Fruit fly (Drosophila melanogaster) whole organism, embryonic: ENCODE results near the gene CG17470.

Experiments used
- Abd-B ChIP-seq: fragments of 200-800 bp; sonication (Bioruptor generic); optimal IDR thresholded peaks from 2 replicates; lab custom pipeline; 2018; ENCODE audit warnings: missing biosample characterization, mild to moderate bottlenecking, missing genetic modification characterization, moderate library complexity
- B-H1 ChIP-seq: fragments of 200-800 bp; sonication (Bioruptor generic); IDR thresholded peaks from 3 replicates; pipeline ENCODE4 v1.3.6; 2022; ENCODE audit warnings: missing biosample characterization, missing genetic modification characterization
- CG11247 ChIP-seq: fragments of 200-800 bp; sonication (Bioruptor generic); IDR thresholded peaks from 2 replicates; pipeline ENCODE4 v1.3.6; 2022; ENCODE audit warnings: missing biosample characterization, missing genetic modification characterization
- CG13894 ChIP-seq: fragments of 200-800 bp; sonication (Bioruptor generic); optimal IDR thresholded peaks from 3 replicates; lab custom pipeline; 2018; ENCODE audit warnings: missing biosample characterization, mild to moderate bottlenecking, missing genetic modification characterization, moderate library complexity
- CG14860 ChIP-seq: fragments of 200-800 bp; sonication (Bioruptor generic); IDR thresholded peaks from 3 replicates; pipeline ENCODE4 v1.3.6; 2022; ENCODE audit warnings: missing biosample characterization, missing genetic modification characterization; ENCODE audit not compliant: partially characterized antibody
- CG1529 ChIP-seq: fragments of 200-800 bp; sonication (Bioruptor generic); optimal IDR thresholded peaks from 3 replicates; lab custom pipeline; 2018; ENCODE audit warnings: missing biosample characterization, missing genetic modification characterization
- CG15479 ChIP-seq: fragments of 200-800 bp; sonication (Bioruptor generic); optimal IDR thresholded peaks from 3 replicates; lab custom pipeline; 2019; ENCODE audit warnings: missing biosample characterization, mild to moderate bottlenecking, missing genetic modification characterization, moderate library complexity
- CG15514 ChIP-seq: fragments of 200-800 bp; sonication (Bioruptor generic); optimal IDR thresholded peaks from 3 replicates; lab custom pipeline; 2017; ENCODE audit warnings: missing biosample characterization, missing genetic modification characterization, mild to moderate bottlenecking, moderate library complexity, missing genetic modification reagents
- CG15696 ChIP-seq: fragments of 200-800 bp; sonication (Bioruptor generic); optimal IDR thresholded peaks from 2 replicates; lab custom pipeline; 2019; ENCODE audit warnings: missing biosample characterization, mild to moderate bottlenecking, missing genetic modification characterization, moderate library complexity
- CG1603 ChIP-seq: fragments of 200-800 bp; sonication (Bioruptor generic); optimal IDR thresholded peaks from 2 replicates; lab custom pipeline; 2019; ENCODE audit warnings: missing biosample characterization, mild to moderate bottlenecking, missing genetic modification characterization, moderate library complexity
- CG17186 ChIP-seq: fragments of 200-800 bp; sonication (Bioruptor generic); optimal IDR thresholded peaks from 3 replicates; lab custom pipeline; 2017; ENCODE audit warnings: missing biosample characterization, missing genetic modification reagents, missing genetic modification characterization
- CG17568 ChIP-seq: fragments of 200-800 bp; sonication (Bioruptor generic); optimal IDR thresholded peaks from 2 replicates; lab custom pipeline; 2018; ENCODE audit warnings: missing biosample characterization, mild to moderate bottlenecking, missing genetic modification characterization, moderate library complexity
- CG17829 ChIP-seq: fragments of 200-800 bp; optimal IDR thresholded peaks from 2 replicates; lab custom pipeline; 2019; ENCODE audit warnings: missing biosample characterization, mild to moderate bottlenecking, missing genetic modification characterization, moderate library complexity
- CG1792 ChIP-seq: fragments of 200-800 bp; sonication (Bioruptor generic); optimal IDR thresholded peaks from 2 replicates; lab custom pipeline; 2016; ENCODE audit warnings: missing biosample characterization, missing genetic modification characterization
- CG18476 ChIP-seq: fragments of 200-800 bp; sonication (Bioruptor generic); optimal IDR thresholded peaks from 2 replicates; lab custom pipeline; 2016; ENCODE audit warnings: missing biosample characterization, mild to moderate bottlenecking, missing genetic modification characterization
- CG31224 ChIP-seq: fragments of 200-800 bp; sonication (Bioruptor generic); IDR thresholded peaks from 2 replicates; pipeline ENCODE4 v1.3.6; 2022; ENCODE audit warnings: missing biosample characterization, missing genetic modification characterization
- CG34376 ChIP-seq: fragments of 200-800 bp; sonication (Bioruptor generic); optimal IDR thresholded peaks from 2 replicates; lab custom pipeline; 2018; ENCODE audit warnings: missing biosample characterization, mild to moderate bottlenecking, missing genetic modification characterization
- CG42726 ChIP-seq: fragments of 200-800 bp; sonication (Bioruptor generic); IDR thresholded peaks from 2 replicates; pipeline ENCODE4 v1.3.6; 2022; ENCODE audit warnings: missing biosample characterization, missing genetic modification characterization; ENCODE audit not compliant: partially characterized antibody
- CG4328 ChIP-seq: fragments of 200-800 bp; sonication (Bioruptor generic); optimal IDR thresholded peaks from 3 replicates; lab custom pipeline; 2017; ENCODE audit warnings: missing biosample characterization, missing genetic modification reagents, missing genetic modification characterization
- CG4360 ChIP-seq: fragments of 200-800 bp; sonication (Bioruptor generic); IDR thresholded peaks from 2 replicates; pipeline ENCODE4 v1.3.6; 2022; ENCODE audit warnings: missing biosample characterization, missing genetic modification characterization
- CG4404 ChIP-seq: fragments of 200-800 bp; sonication (Bioruptor generic); IDR thresholded peaks from 2 replicates; pipeline ENCODE4 v1.3.6; 2022; ENCODE audit warnings: missing biosample characterization, missing genetic modification characterization
- CG4820 ChIP-seq: fragments of 200-800 bp; sonication (Bioruptor generic); optimal IDR thresholded peaks from 3 replicates; lab custom pipeline; 2016; ENCODE audit warnings: missing biosample characterization, missing genetic modification characterization
- CG5245 ChIP-seq: fragments of 200-800 bp; sonication (Bioruptor generic); optimal IDR thresholded peaks from 3 replicates; lab custom pipeline; 2016; ENCODE audit warnings: missing biosample characterization, missing genetic modification characterization
- CG6654 ChIP-seq: fragments of 200-800 bp; sonication (Bioruptor generic); optimal IDR thresholded peaks from 2 replicates; lab custom pipeline; 2017; ENCODE audit warnings: missing biosample characterization, mild to moderate bottlenecking, missing genetic modification characterization
- CG6689 ChIP-seq: fragments of 200-800 bp; sonication (Bioruptor generic); IDR thresholded peaks from 2 replicates; pipeline ENCODE4 v1.3.6; 2022; ENCODE audit warnings: missing biosample characterization, missing genetic modification characterization
- CG9437 ChIP-seq: fragments of 200-800 bp; sonication (Bioruptor generic); optimal IDR thresholded peaks from 2 replicates; lab custom pipeline; 2018; ENCODE audit warnings: missing biosample characterization, mild to moderate bottlenecking, missing genetic modification characterization
- CG9932 ChIP-seq: fragments of 200-800 bp; sonication (Bioruptor generic); IDR thresholded peaks from 2 replicates; pipeline ENCODE4 v1.3.6; 2022; ENCODE audit warnings: missing biosample characterization, missing genetic modification characterization
- Doc2 ChIP-seq: fragments of 200-800 bp; sonication (Bioruptor generic); IDR thresholded peaks from 2 replicates; pipeline ENCODE4 v1.3.6; 2022; ENCODE audit warnings: missing biosample characterization, missing genetic modification characterization
- Fer3 ChIP-seq: fragments of 200-800 bp; sonication (Bioruptor generic); optimal IDR thresholded peaks from 2 replicates; lab custom pipeline; 2018; ENCODE audit warnings: missing biosample characterization, mild to moderate bottlenecking, missing genetic modification characterization, moderate library complexity
- HmgZ ChIP-seq: fragments of 200-800 bp; sonication (Bioruptor generic); optimal IDR thresholded peaks from 2 replicates; lab custom pipeline; 2018; ENCODE audit warnings: missing biosample characterization, mild to moderate bottlenecking, missing genetic modification characterization
- Hr39 ChIP-seq: fragments of >200 bp; optimal IDR thresholded peaks from 2 replicates; lab custom pipeline; 2017
- Lim3 ChIP-seq: fragments of 200-800 bp; sonication (Bioruptor generic); IDR thresholded peaks from 2 replicates; pipeline ENCODE4 v1.3.6; 2022; ENCODE audit warnings: missing biosample characterization, missing genetic modification characterization
- Mes4 ChIP-seq: fragments of 200-800 bp; sonication (Bioruptor generic); optimal IDR thresholded peaks from 2 replicates; lab custom pipeline; 2016; ENCODE audit warnings: missing biosample characterization, missing genetic modification characterization
- NC2β ChIP-seq: fragments of 200-800 bp; sonication (Bioruptor generic); optimal IDR thresholded peaks from 2 replicates; lab custom pipeline; 2016; ENCODE audit warnings: missing biosample characterization, missing genetic modification characterization
- Neu2 ChIP-seq: fragments of 200-800 bp; sonication (Bioruptor generic); optimal IDR thresholded peaks from 3 replicates; lab custom pipeline; 2016; ENCODE audit warnings: missing biosample characterization, missing genetic modification characterization, borderline replicate concordance
- NfI ChIP-seq: fragments of 200-800 bp; sonication (Bioruptor generic); optimal IDR thresholded peaks from 3 replicates; lab custom pipeline; 2018; ENCODE audit warnings: missing biosample characterization, mild to moderate bottlenecking, missing genetic modification characterization, moderate library complexity
- Optix ChIP-seq: fragments of 200-800 bp; sonication (Bioruptor generic); IDR thresholded peaks from 3 replicates; pipeline ENCODE4 v1.3.6; 2022; ENCODE audit warnings: missing biosample characterization, missing genetic modification characterization
- Side ChIP-seq: fragments of 200-800 bp; sonication (Bioruptor generic); optimal IDR thresholded peaks from 2 replicates; lab custom pipeline; 2016; ENCODE audit warnings: missing biosample characterization, missing genetic modification characterization
- Sry-β ChIP-seq: fragments of 200-800 bp; sonication (Bioruptor generic); optimal IDR thresholded peaks from 2 replicates; lab custom pipeline; 2018; ENCODE audit warnings: missing biosample characterization, mild to moderate bottlenecking, missing genetic modification characterization, moderate library complexity
- Usf ChIP-seq: fragments of 200-800 bp; sonication (Bioruptor generic); optimal IDR thresholded peaks from 2 replicates; lab custom pipeline; 2017; ENCODE audit warnings: missing genotype, missing biosample characterization, missing genetic modification characterization
- bowl ChIP-seq: fragments of 200-800 bp; sonication (Bioruptor generic); IDR thresholded peaks from 2 replicates; pipeline ENCODE4 v1.3.6; 2022; ENCODE audit warnings: missing biosample characterization, missing genetic modification characterization
- danr ChIP-seq: fragments of 200-800 bp; sonication (Bioruptor generic); IDR thresholded peaks from 2 replicates; pipeline ENCODE4 v1.3.6; 2022; ENCODE audit warnings: missing biosample characterization, missing genetic modification characterization
- emc ChIP-seq: fragments of 200-800 bp; sonication (Bioruptor generic); optimal IDR thresholded peaks from 2 replicates; lab custom pipeline; 2016; ENCODE audit warnings: missing biosample characterization, missing genetic modification characterization
- hbn ChIP-seq: fragments of 200-800 bp; sonication (Bioruptor generic); IDR thresholded peaks from 2 replicates; pipeline ENCODE4 v1.3.6; 2022; ENCODE audit warnings: missing biosample characterization, missing genetic modification characterization; ENCODE audit not compliant: partially characterized antibody
- kay ChIP-seq: fragments of 200-800 bp; sonication (Bioruptor generic); optimal IDR thresholded peaks from 2 replicates; lab custom pipeline; 2016; ENCODE audit warnings: missing biosample characterization, missing genetic modification characterization
- nmo ChIP-seq: fragments of 200-800 bp; sonication (Bioruptor generic); optimal IDR thresholded peaks from 2 replicates; lab custom pipeline; 2018; ENCODE audit warnings: missing biosample characterization, mild to moderate bottlenecking, missing genetic modification characterization, moderate library complexity
- oc ChIP-seq: fragments of 200-800 bp; sonication (Bioruptor generic); optimal IDR thresholded peaks from 2 replicates; lab custom pipeline; 2018; ENCODE audit warnings: missing biosample characterization, mild to moderate bottlenecking, missing genetic modification characterization, moderate library complexity
- pnt ChIP-seq: fragments of 200-800 bp; sonication (Bioruptor generic); optimal IDR thresholded peaks from 3 replicates; lab custom pipeline; 2016; ENCODE audit warnings: missing biosample characterization, missing genetic modification characterization
- sd ChIP-seq: fragments of 200-800 bp; sonication (Bioruptor generic); optimal IDR thresholded peaks from 3 replicates; lab custom pipeline; 2018; ENCODE audit warnings: missing biosample characterization, mild to moderate bottlenecking, missing genetic modification characterization, moderate library complexity
- tgo ChIP-seq: fragments of 200-800 bp; sonication (Bioruptor generic); IDR thresholded peaks from 3 replicates; pipeline ENCODE4 v1.3.6; 2022; ENCODE audit warnings: missing biosample characterization, missing genetic modification characterization
- tup ChIP-seq: fragments of 200-800 bp; sonication (Bioruptor generic); optimal IDR thresholded peaks from 2 replicates; lab custom pipeline; 2016; ENCODE audit warnings: missing biosample characterization, mild to moderate bottlenecking, missing genetic modification characterization, moderate library complexity
- vvl ChIP-seq: fragments of 200-800 bp; sonication (Bioruptor generic); IDR thresholded peaks from 2 replicates; pipeline ENCODE4 v1.3.6; 2022; ENCODE audit warnings: missing biosample characterization, missing genetic modification characterization

The CG17470 gene

DNA sequence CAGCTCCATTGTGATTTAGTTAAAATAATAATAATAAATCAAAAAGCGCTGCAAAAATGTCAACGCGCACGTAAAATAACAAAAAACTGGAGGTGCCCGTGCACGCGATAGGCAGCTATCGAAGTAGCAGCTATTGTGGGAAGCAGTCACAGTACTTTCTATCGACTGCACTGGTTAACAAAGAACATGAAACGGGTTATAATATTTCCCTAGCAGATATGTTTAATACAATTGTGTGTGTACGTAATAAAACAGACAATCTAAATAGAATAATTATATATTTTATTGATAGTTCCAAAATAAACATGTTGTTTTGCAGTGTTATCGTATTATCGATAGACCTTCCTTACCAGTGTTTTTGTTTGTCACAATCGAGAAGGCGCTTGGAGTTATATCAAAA, 32.8 kb upstream of the CG17470 start, which contains the start of the genes CG31678 and IKKepsilon (continued):
- TF ChIP-seq Lim3 (GFP tag; lab: Robert Waterston, UW) (no peak), CG6654 (GFP tag; lab: Kevin White, UChicago) (no peak), CG5245 (no peak), CG15514 (GFP tag; lab: Kevin White, UChicago) (peak; percentile 58), vvl (GFP tag; lab: Robert Waterston, UW) (peak; percentile 53; the same call in 1 of the 2 replicates), sd (tag; lab: Kevin White, UChicago) (no peak), Sry-β (GFP tag; lab: Kevin White, UChicago) (peak; percentile 88), CG4328 (GFP tag; lab: Kevin White, UChicago) (no peak), CG15696 (tag; lab: Kevin White, UChicago) (no peak), Side (GFP tag; lab: Kevin White, UChicago) (no peak), emc (no peak), pnt (no peak), CG1792 (GFP tag; lab: Kevin White, UChicago) (no peak), bowl (GFP tag; lab: Robert Waterston, UW) (no peak), nmo (GFP tag; lab: Kevin White, UChicago) (peak; percentile 66), danr (no peak), CG17186 (GFP tag; lab: Kevin White, UChicago) (peak; percentile 78), hbn (GFP tag; lab: Robert Waterston, UW) (peak; percentile 86), CG9932 (GFP tag; lab: Robert Waterston, UW) (peak; percentile 76), CG11247 (GFP tag; lab: Robert Waterston, UW) (no peak), CG14860 (peak; percentile 92), Abd-B (no peak), Optix (GFP tag; lab: Robert Waterston, UW) (no peak), kay (GFP tag; lab: Kevin White, UChicago) (no peak), oc (no peak), B-H1 (GFP tag; lab: Robert Waterston, UW) (no peak), CG9437 (no peak), CG15479 (no peak), tup (no peak), CG4360 (GFP tag; lab: Robert Waterston, UW) (0 out of 2 replicates have a peak, but pooled peaks have one; percentile 5), Usf (GFP tag; lab: Kevin White, UChicago) (no peak), CG17829 (peak; percentile 63), CG17568 (GFP tag; lab: Kevin White, UChicago) (no peak), Doc2 (GFP tag; lab: Robert Waterston, UW) (no peak), CG34376 (no peak), CG1529 (GFP tag; lab: Kevin White, UChicago) (no peak), tgo (GFP tag; lab: Robert Waterston, UW) (no peak), CG42726 (peak; percentile 84), NC2β (GFP tag; lab: Kevin White, UChicago) (no peak), CG4404 (GFP tag; lab: Robert Waterston, UW) (no peak), CG6689 (GFP tag; lab: Robert Waterston, UW) (no peak), CG18476 (no peak), NfI (GFP tag; lab: Kevin White, UChicago) (peak; percentile 34), CG4820 (GFP tag; lab: Kevin White, UChicago) (no peak), CG13894 (no peak), Mes4 (GFP tag; lab: Kevin White, UChicago) (no peak), HmgZ (tag; lab: Kevin White, UChicago) (peak; percentile 64), Fer3 (tag; lab: Kevin White, UChicago) (no peak), Hr39 (lab: Kevin White, UChicago) (no peak), CG31224 (no peak; the same call in 1 of the 2 replicates), Neu2 (GFP tag; lab: Kevin White, UChicago) (no peak), CG1603 (tag; lab: Kevin White, UChicago) (peak; percentile 64)
